Fruit fly (Drosophila melanogaster) whole organism, pupa: ENCODE measurements around the gene CG6661.

Experiments used
- CG10348 ChIP-seq: fragments of 200-800 bp; sonication (Bioruptor generic); IDR thresholded peaks from 2 replicates; pipeline ENCODE4 v1.3.6; 2022; ENCODE audit warnings: missing biosample characterization, missing genetic modification characterization
- CG15710 ChIP-seq: fragments of 200-800 bp; sonication (Bioruptor generic); optimal IDR thresholded peaks from 2 replicates; lab custom pipeline; 2018; ENCODE audit warnings: missing biosample characterization, mild to moderate bottlenecking, missing genetic modification characterization, moderate library complexity
- CG32121 ChIP-seq: fragments of 200-800 bp; sonication (Bioruptor generic); IDR thresholded peaks from 2 replicates; pipeline ENCODE4 v1.3.6; 2022; ENCODE audit warnings: missing biosample characterization, missing genetic modification characterization
- CG34367 ChIP-seq: fragments of 200-800 bp; sonication (Bioruptor generic); optimal IDR thresholded peaks from 2 replicates; lab custom pipeline; 2018; ENCODE audit warnings: missing biosample characterization, mild to moderate bottlenecking, missing genetic modification characterization
- CG4496 ChIP-seq: fragments of 200-800 bp; sonication (Bioruptor generic); IDR thresholded peaks from 3 replicates; pipeline ENCODE4 v1.3.6; 2022; ENCODE audit warnings: missing biosample characterization, missing genetic modification characterization
- CG8301 ChIP-seq: fragments of 200-800 bp; sonication (Bioruptor generic); optimal IDR thresholded peaks from 2 replicates; lab custom pipeline; 2018; ENCODE audit warnings: missing biosample characterization, mild to moderate bottlenecking, missing genetic modification characterization
- Pif1B ChIP-seq: fragments of 200-800 bp; sonication (Bioruptor generic); optimal IDR thresholded peaks from 3 replicates; lab custom pipeline; 2016; ENCODE audit warnings: missing biosample characterization, missing genetic modification characterization

DNA sequence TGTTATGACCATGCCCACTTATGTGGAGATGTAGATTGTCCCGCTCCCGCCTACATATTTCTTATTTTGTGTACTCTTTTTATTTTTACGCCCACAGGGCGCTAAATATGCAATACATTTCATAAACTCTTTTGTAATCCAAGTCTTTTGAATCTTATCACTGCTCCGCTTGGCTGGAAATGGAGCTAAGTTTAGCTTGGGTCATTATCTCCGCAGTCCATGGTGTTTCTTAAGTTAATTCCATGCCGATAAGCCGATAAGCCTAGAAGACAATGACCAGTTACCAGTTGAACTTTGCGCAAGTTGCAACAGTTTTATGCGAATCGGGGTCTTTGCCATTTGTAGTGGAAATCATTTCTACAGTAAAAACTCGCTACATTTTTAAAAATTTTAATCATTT, 38.1 kb upstream of the CG6661 start:
- no peak for TF ChIP-seq CG34367 (tag; lab: Kevin White, UChicago)
- TF ChIP-seq Pif1B (GFP tag; lab: Kevin White, UChicago), result no peak
- no peak for TF ChIP-seq CG32121 (GFP tag; lab: Robert Waterston, UW)
- TF ChIP-seq CG4496, result no peak
- TF ChIP-seq CG15710 (tag; lab: Kevin White, UChicago), result no peak
- no peak for TF ChIP-seq CG10348
- no peak for TF ChIP-seq CG8301 (tag; lab: Kevin White, UChicago)
